Worm (Caenorhabditis elegans) whole organism, young adult: Measurements from ENCODE around the gene hda-4.

ENCODE experiments used
- B0019.2 ChIP-seq: fragments of 200-800 bp; sonication (Bioruptor generic); conservative IDR thresholded peaks from 2 replicates; pipeline ENCODE4 v1.3.6; 2022; ENCODE audit warnings: missing genetic modification reagents, missing genetic modification characterization, missing compliant biosample characterization
- F33H1.4 ChIP-seq: fragments of 200-800 bp; sonication (Bioruptor generic); IDR thresholded peaks from 2 replicates; pipeline ENCODE4 v1.3.6; 2022; ENCODE audit warnings: missing genetic modification reagents, missing genetic modification characterization, missing compliant biosample characterization
- F37B4.10 ChIP-seq: fragments of 200-800 bp; sonication (Bioruptor generic); IDR thresholded peaks from 2 replicates; pipeline ENCODE4 v1.3.6; 2022; ENCODE audit warnings: missing genetic modification characterization, missing compliant biosample characterization
- F39B2.1 ChIP-seq: fragments of 200-800 bp; sonication (Bioruptor generic); IDR thresholded peaks from 2 replicates; pipeline ENCODE4 v1.3.6; 2022; ENCODE audit warnings: missing genetic modification reagents, missing genetic modification characterization, missing compliant biosample characterization
- F55B11.4 ChIP-seq: sonication (generic microtip); optimal IDR thresholded peaks from 2 replicates; lab custom pipeline; 2016; ENCODE audit warnings: missing compliant biosample characterization, missing genetic modification characterization, borderline replicate concordance; ENCODE audit not compliant: insufficient read depth
- K11D2.4 ChIP-seq: fragments of 200-800 bp; sonication (Bioruptor generic); IDR thresholded peaks from 2 replicates; pipeline ENCODE4 v1.3.6; 2022; ENCODE audit warnings: missing genetic modification reagents, missing genetic modification characterization, missing compliant biosample characterization
- T07F8.4 ChIP-seq: sonication (generic microtip); optimal IDR thresholded peaks from 2 replicates; lab custom pipeline; 2016; ENCODE audit warnings: mild to moderate bottlenecking, missing genetic modification characterization, moderate library complexity, missing compliant biosample characterization
- T26A5.8 ChIP-seq: sonication (generic microtip); optimal IDR thresholded peaks from 2 replicates; lab custom pipeline; 2016; ENCODE audit warnings: missing genetic modification characterization, missing compliant biosample characterization
- Y53G8AR.9 ChIP-seq: fragments of 200-800 bp; sonication (Bioruptor generic); conservative IDR thresholded peaks from 2 replicates; pipeline ENCODE4 v1.3.6; 2022; ENCODE audit warnings: missing genetic modification reagents, missing genetic modification characterization, missing compliant biosample characterization
- Y56A3A.18 ChIP-seq: fragments of 200-800 bp; sonication (Bioruptor generic); IDR thresholded peaks from 2 replicates; pipeline ENCODE4 v1.3.6; 2022; ENCODE audit warnings: missing genetic modification reagents, missing genetic modification characterization, missing compliant biosample characterization
- Y67H2A.10 ChIP-seq: fragments of 200-800 bp; sonication (Bioruptor generic); conservative IDR thresholded peaks from 2 replicates; pipeline ENCODE4 v1.3.6; 2022; ENCODE audit warnings: missing genetic modification reagents, missing genetic modification characterization, missing compliant biosample characterization
- akir-1 ChIP-seq: fragments of 200-800 bp; sonication (Bioruptor generic); optimal IDR thresholded peaks from 2 replicates; lab custom pipeline; 2018; ENCODE audit warnings: mild to moderate bottlenecking, missing genetic modification characterization, moderate library complexity, missing compliant biosample characterization
- atf-7 ChIP-seq: sonication (generic microtip); optimal IDR thresholded peaks from 2 replicates; lab custom pipeline; 2017; ENCODE audit warnings: mild to moderate bottlenecking, missing genetic modification characterization, missing compliant biosample characterization
- ceh-58 ChIP-seq: fragments of 200-800 bp; sonication (Bioruptor generic); IDR thresholded peaks from 2 replicates; pipeline ENCODE4 v1.3.6; 2022; ENCODE audit warnings: missing genetic modification characterization, missing compliant biosample characterization
- ceh-91 ChIP-seq: fragments of 200-800 bp; sonication (Bioruptor generic); IDR thresholded peaks from 2 replicates; pipeline ENCODE4 v1.3.6; 2022; ENCODE audit warnings: missing genetic modification reagents, missing genetic modification characterization, missing compliant biosample characterization
- chd-7 ChIP-seq: sonication (generic microtip); optimal IDR thresholded peaks from 2 replicates; lab custom pipeline; 2016; ENCODE audit warnings: mild to moderate bottlenecking, missing genetic modification characterization, moderate library complexity, missing compliant biosample characterization
- die-1 ChIP-seq: sonication (generic microtip); optimal IDR thresholded peaks from 2 replicates; lab custom pipeline; 2016; ENCODE audit warnings: missing genotype, mild to moderate bottlenecking, missing genetic modification characterization, missing compliant biosample characterization
- dpff-1 ChIP-seq: sonication (generic microtip); optimal IDR thresholded peaks from 2 replicates; lab custom pipeline; 2017; ENCODE audit warnings: mild to moderate bottlenecking, missing genetic modification characterization, missing compliant biosample characterization
- egl-18 ChIP-seq: fragments of 200-800 bp; sonication (Bioruptor generic); IDR thresholded peaks from 2 replicates; pipeline ENCODE4 v1.3.6; 2022; ENCODE audit warnings: missing genetic modification reagents, missing genetic modification characterization, missing compliant biosample characterization
- fkh-3 ChIP-seq: sonication (generic microtip); optimal IDR thresholded peaks from 2 replicates; lab custom pipeline; 2016; ENCODE audit warnings: mild to moderate bottlenecking, missing genetic modification characterization, missing compliant biosample characterization
- gei-17 ChIP-seq: fragments of 200-800 bp; sonication (Bioruptor generic); optimal IDR thresholded peaks from 2 replicates; lab custom pipeline; 2018; ENCODE audit warnings: mild to moderate bottlenecking, missing genetic modification characterization, missing compliant biosample characterization
- hrde-1 ChIP-seq: sonication (generic microtip); optimal IDR thresholded peaks from 2 replicates; lab custom pipeline; 2016; ENCODE audit warnings: missing genetic modification characterization, mild to moderate bottlenecking, missing compliant biosample characterization, moderate library complexity, missing genotype, missing genetic modification reagents, borderline replicate concordance
- lag-1 ChIP-seq: fragments of 200-800 bp; sonication (Bioruptor generic); IDR thresholded peaks from 2 replicates; pipeline ENCODE4 v1.3.6; 2022; ENCODE audit warnings: missing genetic modification reagents, missing genetic modification characterization, missing compliant biosample characterization
- let-607 ChIP-seq, 2 experiments: fragments of 200-800 bp in 1 of 2; sonication (Bioruptor generic) in 1 of 2; sonication (generic microtip) in 1 of 2; optimal IDR thresholded peaks; 2 replicates each; lab custom pipeline; 2016 to 2018; ENCODE audit warnings: mild to moderate bottlenecking in 2 of 2, missing compliant biosample characterization in 2 of 2, missing genetic modification characterization in 2 of 2, moderate library complexity in 2 of 2, missing genotype in 1 of 2
- lin-26 ChIP-seq: fragments of 200-800 bp; sonication (Bioruptor generic); IDR thresholded peaks from 2 replicates; pipeline ENCODE4 v1.3.6; 2022; ENCODE audit warnings: missing genetic modification reagents, missing genetic modification characterization, missing compliant biosample characterization
- lin-54 ChIP-seq: fragments of 200-800 bp; sonication (Bioruptor generic); optimal IDR thresholded peaks from 2 replicates; lab custom pipeline; 2018; ENCODE audit warnings: mild to moderate bottlenecking, missing genetic modification characterization, missing compliant biosample characterization
- madf-10 ChIP-seq: sonication (generic microtip); optimal IDR thresholded peaks from 2 replicates; lab custom pipeline; 2016; ENCODE audit warnings: mild to moderate bottlenecking, missing genetic modification characterization, missing compliant biosample characterization
- nhr-120 ChIP-seq: fragments of 200-800 bp; sonication (Bioruptor generic); IDR thresholded peaks from 2 replicates; pipeline ENCODE4 v1.3.6; 2022; ENCODE audit warnings: missing genetic modification characterization, missing compliant biosample characterization
- pha-4 ChIP-seq: fragments of 150-350 bp; sonication (generic microtip); optimal IDR thresholded peaks from 2 replicates; lab custom pipeline; 2014; ENCODE audit warnings: missing biosample characterization, missing genetic modification reagents, missing genetic modification characterization
- snpc-1.1 ChIP-seq: sonication (generic microtip); optimal IDR thresholded peaks from 2 replicates; lab custom pipeline; 2017; ENCODE audit warnings: missing genetic modification characterization, mild to moderate bottlenecking, missing compliant biosample characterization, antibody characterized with exemption, moderate library complexity, missing genotype, missing genetic modification reagents; ENCODE audit not compliant: insufficient read depth
- snpc-1.3 ChIP-seq: sonication (generic microtip); optimal IDR thresholded peaks from 2 replicates; lab custom pipeline; 2017; ENCODE audit warnings: missing genetic modification characterization, mild to moderate bottlenecking, missing compliant biosample characterization, antibody characterized with exemption, moderate library complexity, missing genotype, missing genetic modification reagents; ENCODE audit not compliant: insufficient read depth
- snpc-4 ChIP-seq, 5 experiments: fragments of 150-350 bp in 1 of 5; sonication (generic microtip) in 4 of 5; optimal IDR thresholded peaks; 2 replicates each; lab custom pipeline; 2014 to 2018; ENCODE audit warnings: missing genetic modification characterization in 5 of 5, missing biosample characterization in 3 of 5, antibody characterized with exemption in 2 of 5, mild to moderate bottlenecking in 2 of 5, missing compliant biosample characterization in 2 of 5, missing genotype in 2 of 5, moderate library complexity in 2 of 5, missing genetic modification reagents in 1 of 5
- sptf-2 ChIP-seq: fragments of 200-800 bp; sonication (Bioruptor generic); optimal IDR thresholded peaks from 2 replicates; lab custom pipeline; 2018; ENCODE audit warnings: mild to moderate bottlenecking, missing genetic modification characterization, missing compliant biosample characterization
- tlf-1 ChIP-seq: fragments of 200-800 bp; sonication (Bioruptor generic); optimal IDR thresholded peaks from 2 replicates; lab custom pipeline; 2018; ENCODE audit warnings: mild to moderate bottlenecking, missing genetic modification characterization, missing compliant biosample characterization
- unc-62 ChIP-seq: fragments of 150-350 bp; optimal IDR thresholded peaks from 2 replicates; lab custom pipeline; 2014; ENCODE audit warnings: missing biosample characterization, missing genetic modification reagents, missing genetic modification characterization
- xnd-1 ChIP-seq: sonication (generic microtip); optimal IDR thresholded peaks from 2 replicates; lab custom pipeline; 2016; ENCODE audit warnings: missing genotype, missing genetic modification reagents, missing genetic modification characterization, missing compliant biosample characterization
- zim-3 ChIP-seq: sonication (generic microtip); optimal IDR thresholded peaks from 2 replicates; lab custom pipeline; 2017; ENCODE audit warnings: mild to moderate bottlenecking, missing genetic modification characterization, moderate library complexity, missing compliant biosample characterization
- ztf-26 ChIP-seq: sonication (generic microtip); optimal IDR thresholded peaks from 2 replicates; lab custom pipeline; 2017; ENCODE audit warnings: missing genetic modification characterization, missing compliant biosample characterization
- ztf-6 ChIP-seq: fragments of 200-800 bp; sonication (Bioruptor generic); IDR thresholded peaks from 2 replicates; pipeline ENCODE4 v1.3.6; 2022; ENCODE audit warnings: missing genetic modification reagents, missing genetic modification characterization, missing compliant biosample characterization

hda-4 gene

DNA sequence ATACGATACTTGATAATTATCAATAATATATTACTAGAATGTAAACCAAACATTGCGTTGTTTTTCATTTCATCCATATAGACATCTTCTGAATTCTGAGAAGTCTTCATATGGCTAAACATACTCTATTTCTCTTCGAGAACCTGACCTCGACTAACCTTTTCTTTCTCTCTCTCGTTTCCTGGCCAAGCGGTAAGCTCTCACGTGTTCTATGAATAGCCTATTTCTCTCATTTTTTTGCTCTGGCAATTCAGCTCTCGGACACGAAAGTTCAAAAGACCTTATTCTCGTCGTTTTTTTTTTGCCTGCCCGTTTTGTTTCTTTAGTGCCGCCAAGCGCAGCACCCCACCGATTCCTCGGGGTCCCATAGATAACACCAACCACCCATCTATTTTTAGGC, 8.1 kb downstream of the hda-4 start:
- TF ChIP-seq xnd-1 (tag; lab: Kevin White, UChicago) (no peak), snpc-4 (GFP tag; optimal IDR thresholded peaks at IDR 0.05; lab: Kevin White, UChicago) (no peak), snpc-4 (tag; optimal IDR thresholded peaks at IDR 0.05; lab: Kevin White, UChicago) (no peak), snpc-1.1 (tag; lab: Kevin White, UChicago) (no peak), nhr-120 (GFP tag; lab: Robert Waterston, UW) (no peak), snpc-1.3 (no peak), madf-10 (tag; lab: Kevin White, UChicago) (no peak), dpff-1 (tag; lab: Kevin White, UChicago) (no peak), fkh-3 (tag; lab: Kevin White, UChicago) (no peak), pha-4 (tag; lab: Kevin White, UChicago) (no peak), unc-62 (GFP tag; lab: Kevin White, UChicago) (no peak), lin-54 (GFP tag; lab: Kevin White, UChicago) (no peak), F39B2.1 (GFP tag; lab: Robert Waterston, UW) (no peak), F55B11.4 (tag; lab: Kevin White, UChicago) (no peak), chd-7 (tag; lab: Kevin White, UChicago) (no peak), hrde-1 (tag; lab: Kevin White, UChicago) (no peak), let-607 (tag; optimal IDR thresholded peaks at IDR 0.05; lab: Kevin White, UChicago) (no peak), lin-26 (GFP tag; lab: Robert Waterston, UW) (no peak), B0019.2 (GFP tag; lab: Robert Waterston, UW) (no peak)

ce11 chrX:16744940-16745339, 15.6 kb downstream of the hda-4 start, which contains the start of gene C10E2.2:
C10E2.2 (plus strand) TSS chrX:16745240.
- TF ChIP-seq dpff-1 (tag; lab: Kevin White, UChicago): no peak
- TF ChIP-seq tlf-1 (GFP tag; lab: Kevin White, UChicago): no peak
- no peak for TF ChIP-seq atf-7 (tag; lab: Kevin White, UChicago)
- no peak for TF ChIP-seq T26A5.8 (tag; lab: Kevin White, UChicago)
- TF ChIP-seq ztf-26 (tag; lab: Kevin White, UChicago): no peak
- no peak for TF ChIP-seq let-607 (tag; optimal IDR thresholded peaks at IDR 0.05; lab: Kevin White, UChicago)
- TF ChIP-seq ceh-91 (GFP tag; lab: Robert Waterston, UW): no peak
- TF ChIP-seq F33H1.4 (GFP tag; lab: Robert Waterston, UW): no peak

DNA sequence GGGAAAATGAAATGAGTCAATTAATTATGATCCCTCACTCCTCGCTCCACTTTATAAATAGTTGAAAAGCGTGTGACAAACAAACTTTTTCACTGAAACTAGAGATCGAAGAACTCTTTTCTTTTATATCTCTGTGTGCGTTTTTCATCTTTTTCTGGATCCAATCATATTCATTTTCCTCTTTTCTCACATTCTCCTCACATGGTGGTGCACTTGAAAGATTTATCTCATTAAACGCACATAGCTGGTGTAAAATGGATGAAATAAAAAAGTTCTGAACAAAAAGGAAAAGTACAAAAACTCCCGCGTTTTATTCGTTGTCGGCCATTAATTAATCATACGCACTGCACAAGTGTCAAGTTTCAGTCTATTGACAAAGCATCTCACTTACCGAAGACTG, 22.8 kb downstream of the hda-4 start:
- TF ChIP-seq T07F8.4 (tag; lab: Kevin White, UChicago): no peak
- TF ChIP-seq zim-3 (tag; lab: Kevin White, UChicago): no peak
- TF ChIP-seq ceh-58: no peak
- no peak for TF ChIP-seq ztf-6 (GFP tag; lab: Robert Waterston, UW)
- TF ChIP-seq unc-62 (GFP tag; lab: Kevin White, UChicago): no peak
- no peak for TF ChIP-seq F37B4.10 (GFP tag; lab: Robert Waterston, UW)
- no peak for TF ChIP-seq fkh-3 (tag; lab: Kevin White, UChicago)
- no peak for TF ChIP-seq Y56A3A.18 (GFP tag; lab: Robert Waterston, UW)
- no peak for TF ChIP-seq akir-1 (GFP tag; lab: Kevin White, UChicago)
- TF ChIP-seq gei-17: no peak
- TF ChIP-seq sptf-2 (GFP tag; lab: Kevin White, UChicago): no peak
- TF ChIP-seq K11D2.4 (GFP tag; lab: Robert Waterston, UW): no peak
- TF ChIP-seq F33H1.4 (GFP tag; lab: Robert Waterston, UW): no peak
- no peak for TF ChIP-seq Y53G8AR.9
- TF ChIP-seq Y67H2A.10 (GFP tag; lab: Robert Waterston, UW): no peak
- TF ChIP-seq die-1 (tag; lab: Kevin White, UChicago): no peak
- no peak for TF ChIP-seq lag-1 (GFP tag; lab: Robert Waterston, UW)
- TF ChIP-seq B0019.2 (GFP tag; lab: Robert Waterston, UW): no peak
- TF ChIP-seq egl-18 (GFP tag; lab: Robert Waterston, UW): no peak
